Fruit fly (Drosophila melanogaster): ENCODE measurements around the gene CheB93a.

DNA sequence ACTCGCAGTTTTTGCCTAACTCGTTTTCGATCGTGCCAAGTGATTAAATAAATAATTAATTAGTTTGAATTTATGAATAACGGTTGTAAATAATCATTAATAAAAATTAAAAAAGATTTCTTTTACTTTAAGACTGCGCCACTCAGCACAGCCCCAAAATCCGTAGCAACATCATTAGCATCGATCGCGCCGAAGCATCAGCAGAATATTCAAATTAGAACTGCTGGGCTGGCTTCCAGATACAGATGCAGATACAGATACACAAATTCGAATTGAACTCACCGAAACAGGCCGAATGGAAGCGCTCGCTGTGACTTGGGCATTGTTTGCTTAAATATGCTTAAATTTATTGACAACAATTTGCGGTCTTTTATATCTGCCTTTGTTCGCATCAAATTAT lies 33.5 kb downstream of the CheB93a start:
- TF ChIP-seq CG10348 (GFP tag; IDR thresholded peaks at IDR 0.05) = no peak
- no peak for TF ChIP-seq gl (tag; optimal IDR thresholded peaks at IDR 0.05)
- no peak for TF ChIP-seq CG8159 (tag; optimal IDR thresholded peaks at IDR 0.05)
- no peak for TF ChIP-seq CG8301 (tag; optimal IDR thresholded peaks at IDR 0.05)
- no peak for TF ChIP-seq CG34367 (tag; optimal IDR thresholded peaks at IDR 0.05)
- no peak for TF ChIP-seq Ets98B (GFP tag; IDR thresholded peaks at IDR 0.05)
- TF ChIP-seq fd96Ca (GFP tag; IDR thresholded peaks at IDR 0.05) = no peak
- TF ChIP-seq CG15710 (tag; optimal IDR thresholded peaks at IDR 0.05) = no peak
- no peak for TF ChIP-seq Pif1B (GFP tag; optimal IDR thresholded peaks at IDR 0.05)
- TF ChIP-seq EcR (GFP tag; optimal IDR thresholded peaks at IDR 0.05) = no peak
- no peak for TF ChIP-seq CG32121 (GFP tag; IDR thresholded peaks at IDR 0.05)
- no peak for TF ChIP-seq CG4496 (GFP tag; IDR thresholded peaks at IDR 0.05)
- TF ChIP-seq CG12605 (GFP tag; IDR thresholded peaks at IDR 0.05) = no peak
